Worm (Caenorhabditis elegans) whole organism, midembryonic: Measurements from ENCODE around the gene F47E1.4.

Experiments used
- flt-1 ChIP-seq: fragments of 200-800 bp; sonication (Bioruptor generic); IDR thresholded peaks from 2 replicates; pipeline ENCODE4 v1.3.6; 2022; ENCODE audit warnings: missing genetic modification characterization, missing compliant biosample characterization
- ztf-23 ChIP-seq: fragments of 200-800 bp; sonication (Bioruptor generic); IDR thresholded peaks from 2 replicates; pipeline ENCODE4 v1.3.6; 2022; ENCODE audit warnings: missing genetic modification reagents, missing genetic modification characterization, missing compliant biosample characterization
- ztf-29 ChIP-seq: fragments of 200-800 bp; sonication (Bioruptor generic); IDR thresholded peaks from 2 replicates; pipeline ENCODE4 v1.3.6; 2022; ENCODE audit warnings: missing genetic modification reagents, missing genetic modification characterization, missing compliant biosample characterization

- no peak for TF ChIP-seq ztf-23 (GFP tag; lab: Robert Waterston, UW)
- TF ChIP-seq ztf-29 (GFP tag; lab: Robert Waterston, UW): no peak
- no peak for TF ChIP-seq flt-1
These were observed 41.0 kb downstream of the F47E1.4 start for ce11 chrX:9103584-9103983.
